Worm (Caenorhabditis elegans) whole organism, young adult: ENCODE results near the gene fbxb-74.
A peak's percentile ranks its signal among the peaks of the same experiment; 100 is the strongest.

ENCODE experiments used
- B0035.1 ChIP-seq: sonication (generic microtip); optimal IDR thresholded peaks from 2 replicates; lab custom pipeline; 2016; ENCODE audit warnings: missing genetic modification characterization, mild to moderate bottlenecking, missing compliant biosample characterization, missing genotype, missing genetic modification reagents
- B0336.3 ChIP-seq: fragments of 200-800 bp; sonication (Bioruptor generic); IDR thresholded peaks from 2 replicates; pipeline ENCODE4 v1.3.6; 2022; ENCODE audit warnings: missing genetic modification characterization, missing compliant biosample characterization
- F10E7.11 ChIP-seq: sonication (generic microtip); optimal IDR thresholded peaks from 2 replicates; lab custom pipeline; 2017; ENCODE audit warnings: mild to moderate bottlenecking, missing genetic modification characterization, moderate library complexity, missing compliant biosample characterization
- F37B4.10 ChIP-seq: fragments of 200-800 bp; sonication (Bioruptor generic); IDR thresholded peaks from 2 replicates; pipeline ENCODE4 v1.3.6; 2022; ENCODE audit warnings: missing genetic modification characterization, missing compliant biosample characterization
- F39B2.1 ChIP-seq: fragments of 200-800 bp; sonication (Bioruptor generic); IDR thresholded peaks from 2 replicates; pipeline ENCODE4 v1.3.6; 2022; ENCODE audit warnings: missing genetic modification reagents, missing genetic modification characterization, missing compliant biosample characterization
- F57C9.4 ChIP-seq: sonication (generic microtip); optimal IDR thresholded peaks from 2 replicates; lab custom pipeline; 2017; ENCODE audit warnings: mild to moderate bottlenecking, missing genetic modification characterization, missing compliant biosample characterization
- K11D2.4 ChIP-seq: fragments of 200-800 bp; sonication (Bioruptor generic); IDR thresholded peaks from 2 replicates; pipeline ENCODE4 v1.3.6; 2022; ENCODE audit warnings: missing genetic modification reagents, missing genetic modification characterization, missing compliant biosample characterization
- T26A5.8 ChIP-seq: sonication (generic microtip); optimal IDR thresholded peaks from 2 replicates; lab custom pipeline; 2016; ENCODE audit warnings: missing genetic modification characterization, missing compliant biosample characterization
- Y53G8AR.9 ChIP-seq: fragments of 200-800 bp; sonication (Bioruptor generic); conservative IDR thresholded peaks from 2 replicates; pipeline ENCODE4 v1.3.6; 2022; ENCODE audit warnings: missing genetic modification reagents, missing genetic modification characterization, missing compliant biosample characterization
- Y79H2A.3 ChIP-seq: fragments of 200-800 bp; sonication (Bioruptor generic); conservative IDR thresholded peaks from 2 replicates; pipeline ENCODE4 v1.3.6; 2022; ENCODE audit warnings: missing genetic modification reagents, missing genetic modification characterization, missing compliant biosample characterization
- Y95B8A.8 ChIP-seq: fragments of 200-800 bp; sonication (Bioruptor generic); IDR thresholded peaks from 2 replicates; pipeline ENCODE4 v1.3.6; 2022; ENCODE audit warnings: missing genetic modification reagents, missing genetic modification characterization, missing compliant biosample characterization
- akir-1 ChIP-seq: fragments of 200-800 bp; sonication (Bioruptor generic); optimal IDR thresholded peaks from 2 replicates; lab custom pipeline; 2018; ENCODE audit warnings: mild to moderate bottlenecking, missing genetic modification characterization, moderate library complexity, missing compliant biosample characterization
- ama-1 ChIP-seq, 3 experiments: fragments of 150-350 bp in 1 of 3; sonication (generic microtip) in 2 of 3; optimal IDR thresholded peaks; 2 replicates each; lab custom pipeline; 2014 to 2018; ENCODE audit warnings: missing biosample characterization in 2 of 3, missing genetic modification characterization in 2 of 3, missing genetic modification reagents in 2 of 3
- aptf-2 ChIP-seq: fragments of 200-800 bp; sonication (Bioruptor generic); conservative IDR thresholded peaks from 2 replicates; pipeline ENCODE4 v1.3.6; 2022; ENCODE audit warnings: missing genetic modification reagents, missing genetic modification characterization, missing compliant biosample characterization
- attf-3 ChIP-seq: fragments of 200-800 bp; sonication (Bioruptor generic); conservative IDR thresholded peaks from 2 replicates; pipeline ENCODE4 v1.3.6; 2022; ENCODE audit warnings: missing genetic modification reagents, missing genetic modification characterization, missing compliant biosample characterization
- bed-1 ChIP-seq: fragments of 200-800 bp; sonication (Bioruptor generic); IDR thresholded peaks from 2 replicates; pipeline ENCODE4 v1.3.6; 2022; ENCODE audit warnings: missing genetic modification reagents, missing genetic modification characterization, missing compliant biosample characterization
- ceh-91 ChIP-seq: fragments of 200-800 bp; sonication (Bioruptor generic); IDR thresholded peaks from 2 replicates; pipeline ENCODE4 v1.3.6; 2022; ENCODE audit warnings: missing genetic modification reagents, missing genetic modification characterization, missing compliant biosample characterization
- dpff-1 ChIP-seq: sonication (generic microtip); optimal IDR thresholded peaks from 2 replicates; lab custom pipeline; 2017; ENCODE audit warnings: mild to moderate bottlenecking, missing genetic modification characterization, missing compliant biosample characterization
- dpl-1 ChIP-seq: fragments of 150-350 bp; optimal IDR thresholded peaks from 2 replicates; lab custom pipeline; 2014; ENCODE audit warnings: missing biosample characterization, missing genetic modification reagents, missing genetic modification characterization
- efl-1 ChIP-seq: fragments of 150-350 bp; optimal IDR thresholded peaks from 2 replicates; lab custom pipeline; 2014; ENCODE audit warnings: missing biosample characterization, missing genetic modification reagents, missing genetic modification characterization
- egl-18 ChIP-seq: fragments of 200-800 bp; sonication (Bioruptor generic); IDR thresholded peaks from 2 replicates; pipeline ENCODE4 v1.3.6; 2022; ENCODE audit warnings: missing genetic modification reagents, missing genetic modification characterization, missing compliant biosample characterization
- fkh-3 ChIP-seq: sonication (generic microtip); optimal IDR thresholded peaks from 2 replicates; lab custom pipeline; 2016; ENCODE audit warnings: mild to moderate bottlenecking, missing genetic modification characterization, missing compliant biosample characterization
- gei-17 ChIP-seq: fragments of 200-800 bp; sonication (Bioruptor generic); optimal IDR thresholded peaks from 2 replicates; lab custom pipeline; 2018; ENCODE audit warnings: mild to moderate bottlenecking, missing genetic modification characterization, missing compliant biosample characterization
- him-1 ChIP-seq: sonication (generic microtip); optimal IDR thresholded peaks from 2 replicates; lab custom pipeline; 2016; ENCODE audit warnings: missing genotype, missing genetic modification reagents, missing genetic modification characterization, missing compliant biosample characterization
- hmg-20 ChIP-seq: fragments of 200-800 bp; sonication (Bioruptor generic); IDR thresholded peaks from 2 replicates; pipeline ENCODE4 v1.3.6; 2022; ENCODE audit warnings: missing genetic modification reagents, missing genetic modification characterization, missing compliant biosample characterization
- hsf-1 ChIP-seq: fragments of 200-800 bp; sonication (Bioruptor generic); IDR thresholded peaks from 2 replicates; pipeline ENCODE4 v1.3.6; 2022; ENCODE audit warnings: missing genetic modification reagents, missing genetic modification characterization, missing compliant biosample characterization
- let-526 ChIP-seq: fragments of 200-800 bp; sonication (Bioruptor generic); IDR thresholded peaks from 2 replicates; pipeline ENCODE4 v1.3.6; 2022; ENCODE audit warnings: missing genetic modification reagents, missing genetic modification characterization, missing compliant biosample characterization
- lin-26 ChIP-seq: fragments of 200-800 bp; sonication (Bioruptor generic); IDR thresholded peaks from 2 replicates; pipeline ENCODE4 v1.3.6; 2022; ENCODE audit warnings: missing genetic modification reagents, missing genetic modification characterization, missing compliant biosample characterization
- lsl-1 ChIP-seq: fragments of 200-800 bp; sonication (Bioruptor generic); optimal IDR thresholded peaks from 2 replicates; lab custom pipeline; 2018; ENCODE audit warnings: mild to moderate bottlenecking, missing genetic modification characterization, moderate library complexity, missing compliant biosample characterization
- lsy-27 ChIP-seq: sonication (generic microtip); optimal IDR thresholded peaks from 2 replicates; lab custom pipeline; 2017; ENCODE audit warnings: missing genetic modification characterization, mild to moderate bottlenecking, missing compliant biosample characterization, antibody characterized with exemption, missing genotype, borderline replicate concordance; ENCODE audit not compliant: insufficient read depth
- madf-10 ChIP-seq: sonication (generic microtip); optimal IDR thresholded peaks from 2 replicates; lab custom pipeline; 2016; ENCODE audit warnings: mild to moderate bottlenecking, missing genetic modification characterization, missing compliant biosample characterization
- madf-8 ChIP-seq: fragments of 200-800 bp; sonication (Bioruptor generic); conservative IDR thresholded peaks from 2 replicates; pipeline ENCODE4 v1.3.6; 2022; ENCODE audit warnings: missing genetic modification reagents, missing genetic modification characterization, missing compliant biosample characterization
- nfya-2 ChIP-seq: fragments of 200-800 bp; sonication (Bioruptor generic); IDR thresholded peaks from 2 replicates; pipeline ENCODE4 v1.3.6; 2022; ENCODE audit warnings: missing genetic modification reagents, missing genetic modification characterization, missing compliant biosample characterization
- nhr-120 ChIP-seq: fragments of 200-800 bp; sonication (Bioruptor generic); IDR thresholded peaks from 2 replicates; pipeline ENCODE4 v1.3.6; 2022; ENCODE audit warnings: missing genetic modification characterization, missing compliant biosample characterization
- nhr-179 ChIP-seq: sonication (generic microtip); optimal IDR thresholded peaks from 2 replicates; lab custom pipeline; 2016; ENCODE audit warnings: mild to moderate bottlenecking, missing genetic modification characterization, missing compliant biosample characterization
- nhr-27 ChIP-seq: fragments of 200-800 bp; sonication (Bioruptor generic); optimal IDR thresholded peaks from 2 replicates; lab custom pipeline; 2018; ENCODE audit warnings: mild to moderate bottlenecking, missing genetic modification characterization, moderate library complexity, missing compliant biosample characterization
- rcor-1 ChIP-seq: fragments of 200-800 bp; sonication (Bioruptor generic); IDR thresholded peaks from 2 replicates; pipeline ENCODE4 v1.3.6; 2022; ENCODE audit warnings: missing genetic modification reagents, missing genetic modification characterization, missing compliant biosample characterization
- sdz-38 ChIP-seq: sonication (generic microtip); optimal IDR thresholded peaks from 2 replicates; lab custom pipeline; 2016; ENCODE audit warnings: missing genotype, missing genetic modification characterization, missing compliant biosample characterization
- sea-2 ChIP-seq: fragments of 200-800 bp; sonication (Bioruptor generic); IDR thresholded peaks from 2 replicates; pipeline ENCODE4 v1.3.6; 2022; ENCODE audit warnings: missing genetic modification characterization, missing compliant biosample characterization
- snpc-1.1 ChIP-seq: sonication (generic microtip); optimal IDR thresholded peaks from 2 replicates; lab custom pipeline; 2017; ENCODE audit warnings: missing genetic modification characterization, mild to moderate bottlenecking, missing compliant biosample characterization, antibody characterized with exemption, moderate library complexity, missing genotype, missing genetic modification reagents; ENCODE audit not compliant: insufficient read depth
- snpc-1.3 ChIP-seq: sonication (generic microtip); optimal IDR thresholded peaks from 2 replicates; lab custom pipeline; 2017; ENCODE audit warnings: missing genetic modification characterization, mild to moderate bottlenecking, missing compliant biosample characterization, antibody characterized with exemption, moderate library complexity, missing genotype, missing genetic modification reagents; ENCODE audit not compliant: insufficient read depth
- snpc-3.4 ChIP-seq: sonication (generic microtip); optimal IDR thresholded peaks from 2 replicates; lab custom pipeline; 2017; ENCODE audit warnings: missing genetic modification characterization, mild to moderate bottlenecking, missing compliant biosample characterization, antibody characterized with exemption, moderate library complexity, missing genotype, missing genetic modification reagents
- somi-1 ChIP-seq: fragments of 200-800 bp; sonication (Bioruptor generic); optimal IDR thresholded peaks from 2 replicates; lab custom pipeline; 2018; ENCODE audit warnings: mild to moderate bottlenecking, missing genetic modification characterization, missing compliant biosample characterization
- tbx-9 ChIP-seq: sonication (generic microtip); optimal IDR thresholded peaks from 2 replicates; lab custom pipeline; 2016; ENCODE audit warnings: borderline replicate concordance, missing genetic modification characterization, inconsistent platforms, missing compliant biosample characterization
- tlf-1 ChIP-seq: fragments of 200-800 bp; sonication (Bioruptor generic); optimal IDR thresholded peaks from 2 replicates; lab custom pipeline; 2018; ENCODE audit warnings: mild to moderate bottlenecking, missing genetic modification characterization, missing compliant biosample characterization
- xnd-1 ChIP-seq: sonication (generic microtip); optimal IDR thresholded peaks from 2 replicates; lab custom pipeline; 2016; ENCODE audit warnings: missing genotype, missing genetic modification reagents, missing genetic modification characterization, missing compliant biosample characterization
- ztf-22 ChIP-seq: fragments of 200-800 bp; sonication (Bioruptor generic); optimal IDR thresholded peaks from 2 replicates; lab custom pipeline; 2018; ENCODE audit warnings: mild to moderate bottlenecking, missing genetic modification characterization, moderate library complexity, missing compliant biosample characterization

Gene fbxb-74

ce11 chrIV:4445711-4446290 is 6.7 kb upstream of the fbxb-74 start, which contains the start of the genes wapl-1 and htz-1 (continued):
- TF ChIP-seq madf-10 (peak; percentile 65), Y53G8AR.9 (peak; percentile 88), T26A5.8 (no peak), snpc-1.3 (peak; percentile 79), lsl-1 (peak; percentile 96), aptf-2 (GFP tag; lab: Robert Waterston, UW) (no peak), F57C9.4 (tag; lab: Kevin White, UChicago) (peak; percentile 25), F37B4.10 (GFP tag; lab: Robert Waterston, UW) (no peak), akir-1 (GFP tag; lab: Kevin White, UChicago) (peak; percentile 54), hmg-20 (GFP tag; lab: Robert Waterston, UW) (peak; percentile 65), rcor-1 (GFP tag; lab: Robert Waterston, UW) (peak; percentile 92), B0336.3 (peak; percentile 88), efl-1 (GFP tag; lab: Kevin White, UChicago) (peak; percentile 92), bed-1 (no peak), snpc-1.1 (tag; lab: Kevin White, UChicago) (peak; percentile 45), him-1 (tag; lab: Kevin White, UChicago) (no peak), sea-2 (GFP tag; lab: Robert Waterston, UW) (no peak), egl-18 (GFP tag; lab: Robert Waterston, UW) (no peak), sdz-38 (tag; lab: Kevin White, UChicago) (no peak), B0035.1 (tag; lab: Kevin White, UChicago) (no peak), dpff-1 (tag; lab: Kevin White, UChicago) (no peak), Y95B8A.8 (GFP tag; lab: Robert Waterston, UW) (peak; percentile 93), snpc-3.4 (peak; percentile 90), Y79H2A.3 (peak; percentile 70; the same call in 1 of the 2 replicates), K11D2.4 (peak; percentile 88), ama-1 (optimal IDR thresholded peaks at IDR 0.05; lab: Kevin White, UChicago) (no peak), ama-1 (GFP tag; optimal IDR thresholded peaks at IDR 0.05; lab: Kevin White, UChicago) (no peak), hsf-1 (GFP tag; lab: Robert Waterston, UW) (peak; percentile 85), tlf-1 (peak; percentile 96), tbx-9 (tag; lab: Kevin White, UChicago) (no peak), fkh-3 (tag; lab: Kevin White, UChicago) (no peak), lin-26 (GFP tag; lab: Robert Waterston, UW) (no peak), nfya-2 (GFP tag; lab: Robert Waterston, UW) (no peak), gei-17 (GFP tag; lab: Kevin White, UChicago) (peak; percentile 27), lsy-27 (tag; lab: Kevin White, UChicago) (peak; percentile 63), ceh-91 (peak; percentile 93), attf-3 (GFP tag; lab: Robert Waterston, UW) (peak; percentile 67), ztf-22 (GFP tag; lab: Kevin White, UChicago) (no peak), somi-1 (GFP tag; lab: Kevin White, UChicago) (peak; percentile 54), dpl-1 (GFP tag; lab: Kevin White, UChicago) (peak; percentile 89), F10E7.11 (no peak), nhr-179 (tag; lab: Kevin White, UChicago) (no peak), madf-8 (GFP tag; lab: Robert Waterston, UW) (peak; percentile 84), xnd-1 (tag; lab: Kevin White, UChicago) (peak; percentile 73), let-526 (GFP tag; lab: Robert Waterston, UW) (peak; percentile 20; the same call in 1 of the 2 replicates), F39B2.1 (peak; percentile 81; the same call in 1 of the 2 replicates), nhr-27 (tag; lab: Kevin White, UChicago) (no peak), nhr-120 (GFP tag; lab: Robert Waterston, UW) (no peak)
